Fruit fly (Drosophila melanogaster) whole organism, adult: ENCODE measurements around the gene Dhod.

Experiments
- CG11617 ChIP-seq: fragments of 200-800 bp; sonication (Bioruptor generic); optimal IDR thresholded peaks from 2 replicates; lab custom pipeline; 2017; ENCODE audit warnings: mild to moderate bottlenecking, missing biosample characterization, missing genetic modification reagents, missing genetic modification characterization
- CG12768 ChIP-seq: fragments of 200-800 bp; sonication (Bioruptor generic); optimal IDR thresholded peaks from 2 replicates; lab custom pipeline; 2017; ENCODE audit warnings: missing biosample characterization, missing genetic modification characterization, mild to moderate bottlenecking, moderate library complexity, missing genetic modification reagents
- CG14711 ChIP-seq: fragments of 200-800 bp; sonication (Bioruptor generic); optimal IDR thresholded peaks from 2 replicates; lab custom pipeline; 2018; ENCODE audit warnings: missing biosample characterization, mild to moderate bottlenecking, missing genetic modification characterization, moderate library complexity
- CG1620 ChIP-seq: fragments of 200-800 bp; sonication (Bioruptor generic); optimal IDR thresholded peaks from 2 replicates; lab custom pipeline; 2016; ENCODE audit warnings: missing biosample characterization, missing genetic modification characterization
- CG33017 ChIP-seq: fragments of 200-800 bp; sonication (Bioruptor generic); optimal IDR thresholded peaks from 2 replicates; lab custom pipeline; 2018; ENCODE audit warnings: missing biosample characterization, mild to moderate bottlenecking, missing genetic modification characterization, moderate library complexity
- CG5204 ChIP-seq: fragments of 200-800 bp; sonication (Bioruptor generic); optimal IDR thresholded peaks from 2 replicates; lab custom pipeline; 2016; ENCODE audit warnings: missing biosample characterization, missing genetic modification characterization
- CG7045 ChIP-seq: fragments of 200-800 bp; sonication (Bioruptor generic); optimal IDR thresholded peaks from 2 replicates; lab custom pipeline; 2017; ENCODE audit warnings: missing biosample characterization, mild to moderate bottlenecking, missing genetic modification characterization
- CG7101 ChIP-seq: fragments of 200-800 bp; sonication (Bioruptor generic); optimal IDR thresholded peaks from 2 replicates; lab custom pipeline; 2018; ENCODE audit warnings: missing biosample characterization, mild to moderate bottlenecking, missing genetic modification characterization, moderate library complexity
- Clk ChIP-seq: fragments of 200-800 bp; sonication (Bioruptor generic); optimal IDR thresholded peaks from 2 replicates; lab custom pipeline; 2017; ENCODE audit warnings: missing biosample characterization, missing genetic modification characterization
- Crg-1 ChIP-seq: fragments of 200-800 bp; sonication (Bioruptor generic); optimal IDR thresholded peaks from 2 replicates; lab custom pipeline; 2016; ENCODE audit warnings: missing biosample characterization, missing genetic modification characterization
- Hr96 ChIP-seq: fragments of 200-800 bp; sonication (Bioruptor generic); optimal IDR thresholded peaks from 2 replicates; lab custom pipeline; 2016; ENCODE audit warnings: missing biosample characterization, missing genetic modification characterization
- Mnt ChIP-seq: fragments of 200-800 bp; sonication (Bioruptor generic); optimal IDR thresholded peaks from 2 replicates; lab custom pipeline; 2016; ENCODE audit warnings: missing biosample characterization, mild to moderate bottlenecking, missing genetic modification characterization
- bab1 ChIP-seq: fragments of 200-800 bp; sonication (Bioruptor generic); optimal IDR thresholded peaks from 3 replicates; lab custom pipeline; 2019; ENCODE audit warnings: missing biosample characterization, mild to moderate bottlenecking, missing genetic modification characterization, moderate library complexity
- cic ChIP-seq: fragments of 200-800 bp; sonication (Bioruptor generic); optimal IDR thresholded peaks from 2 replicates; lab custom pipeline; 2017; ENCODE audit warnings: missing biosample characterization, mild to moderate bottlenecking, missing genetic modification characterization, moderate library complexity
- cnc ChIP-seq, 2 experiments: fragments of >200 bp; optimal IDR thresholded peaks; 2 replicates each; lab custom pipeline; 2017
- kay ChIP-seq: fragments of 200-800 bp; sonication (Bioruptor generic); peaks from one replicate; lab custom pipeline; 2016; ENCODE audit warnings: missing biosample characterization, missing genetic modification characterization, borderline replicate concordance
- ovo ChIP-seq: fragments of 200-800 bp; sonication (Bioruptor generic); optimal IDR thresholded peaks from 2 replicates; lab custom pipeline; 2016; ENCODE audit warnings: missing biosample characterization, missing genetic modification characterization
- pad ChIP-seq: fragments of 200-800 bp; sonication (Bioruptor generic); optimal IDR thresholded peaks from 3 replicates; lab custom pipeline; 2017; ENCODE audit warnings: missing biosample characterization, missing genetic modification characterization, mild to moderate bottlenecking, moderate library complexity, missing genetic modification reagents
- tj ChIP-seq: fragments of 200-800 bp; sonication (Bioruptor generic); optimal IDR thresholded peaks from 3 replicates; lab custom pipeline; 2017; ENCODE audit warnings: missing biosample characterization, mild to moderate bottlenecking, missing genetic modification characterization, moderate library complexity
- toe ChIP-seq: fragments of 200-800 bp; sonication (Bioruptor generic); optimal IDR thresholded peaks from 2 replicates; lab custom pipeline; 2016; ENCODE audit warnings: missing biosample characterization, missing genetic modification characterization

Dhod gene

DNA sequence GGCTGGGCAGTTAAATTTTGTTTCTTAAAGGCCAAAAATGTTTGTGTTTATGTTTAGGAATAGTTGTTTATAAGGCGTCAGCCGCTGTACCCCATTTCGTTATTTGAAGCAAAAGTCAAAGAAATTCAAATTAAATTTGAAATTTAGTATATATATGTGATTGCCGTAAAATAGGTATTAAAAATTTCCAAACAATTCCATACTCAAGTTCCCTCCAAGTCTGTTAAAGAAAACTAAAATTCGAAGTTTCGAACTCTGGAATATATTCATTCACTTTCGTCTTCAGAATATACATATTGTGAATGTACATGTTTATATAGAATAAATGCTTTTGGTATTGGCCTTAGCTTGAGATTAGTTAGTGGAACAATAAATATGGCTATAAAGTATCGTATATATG is 7.9 kb upstream of the Dhod start, which contains the start of gene bel:
bel (minus strand) TSS at position 101 of the 400 bp plus-strand sequence.
- TF ChIP-seq kay (GFP tag; lab: Kevin White, UChicago) (peak; percentile 61), cnc (optimal IDR thresholded peaks at IDR 0.05; lab: Kevin White, UChicago) (no peak)

DNA sequence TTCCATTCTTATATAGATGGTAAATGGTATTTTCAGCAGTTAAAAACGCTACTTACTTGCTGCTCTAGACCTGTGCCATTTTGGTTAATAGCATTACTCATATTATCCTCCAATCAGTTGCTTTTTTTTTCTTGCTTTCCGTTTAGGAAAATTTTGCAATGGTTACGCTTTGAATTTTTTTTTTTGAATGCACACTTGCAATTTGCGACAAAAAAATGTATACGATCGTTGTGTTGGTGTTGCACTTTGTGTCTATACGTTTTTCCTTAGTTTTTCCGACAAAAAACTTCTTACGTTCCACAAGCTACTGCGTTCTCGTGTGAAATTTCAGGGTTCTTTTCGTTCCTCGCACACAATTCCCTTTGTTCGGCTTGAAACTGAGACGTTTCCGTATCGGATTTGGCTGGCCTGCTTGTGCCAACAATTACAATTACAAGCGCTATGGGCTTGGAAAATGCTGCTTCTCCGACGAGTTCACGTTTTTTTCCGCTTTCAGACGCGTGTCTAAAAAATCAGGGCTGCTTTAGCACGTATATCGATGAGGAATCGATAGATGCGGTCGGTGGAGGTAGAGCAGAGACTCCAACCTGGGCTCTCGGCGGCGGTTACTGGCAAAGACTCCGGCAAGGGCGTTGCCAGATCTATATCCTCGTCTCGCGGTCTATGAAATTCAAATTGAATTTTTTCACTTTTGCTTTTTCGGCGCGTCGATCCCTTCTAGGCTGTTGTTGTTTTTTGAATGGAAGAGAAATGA is 7.4 kb upstream of the Dhod start:
- TF ChIP-seq tj (GFP tag; lab: Kevin White, UChicago), result peak; percentile 4
- TF ChIP-seq Clk (GFP tag; lab: Kevin White, UChicago), result no peak
- no peak for TF ChIP-seq toe
- no peak for TF ChIP-seq Hr96 (GFP tag; lab: Kevin White, UChicago)
- TF ChIP-seq ovo (GFP tag; lab: Kevin White, UChicago), result peak; percentile 22
- TF ChIP-seq cnc (optimal IDR thresholded peaks at IDR 0.05; lab: Kevin White, UChicago), result no peak
- no peak for TF ChIP-seq CG12768 (GFP tag; lab: Kevin White, UChicago)
- peak; percentile 30 for TF ChIP-seq CG7045 (GFP tag; lab: Kevin White, UChicago)
- peak; percentile 63 for TF ChIP-seq CG1620
- peak; percentile 45 for TF ChIP-seq CG14711
- TF ChIP-seq pad, result peak; percentile 33
- TF ChIP-seq cic (GFP tag; lab: Kevin White, UChicago), result peak; percentile 63
- no peak for TF ChIP-seq CG5204 (GFP tag; lab: Kevin White, UChicago)
- no peak for TF ChIP-seq kay (GFP tag; lab: Kevin White, UChicago)
- TF ChIP-seq Crg-1 (GFP tag; lab: Kevin White, UChicago), result peak; percentile 29
- TF ChIP-seq CG11617 (GFP tag; lab: Kevin White, UChicago), result peak; percentile 40
- TF ChIP-seq Mnt (GFP tag; lab: Kevin White, UChicago), result peak; percentile 95
- TF ChIP-seq CG33017 (tag; lab: Kevin White, UChicago), result peak; percentile 36
- TF ChIP-seq CG7101, result peak; percentile 71
- TF ChIP-seq bab1 (GFP tag; lab: Kevin White, UChicago), result peak; percentile 78

DNA sequence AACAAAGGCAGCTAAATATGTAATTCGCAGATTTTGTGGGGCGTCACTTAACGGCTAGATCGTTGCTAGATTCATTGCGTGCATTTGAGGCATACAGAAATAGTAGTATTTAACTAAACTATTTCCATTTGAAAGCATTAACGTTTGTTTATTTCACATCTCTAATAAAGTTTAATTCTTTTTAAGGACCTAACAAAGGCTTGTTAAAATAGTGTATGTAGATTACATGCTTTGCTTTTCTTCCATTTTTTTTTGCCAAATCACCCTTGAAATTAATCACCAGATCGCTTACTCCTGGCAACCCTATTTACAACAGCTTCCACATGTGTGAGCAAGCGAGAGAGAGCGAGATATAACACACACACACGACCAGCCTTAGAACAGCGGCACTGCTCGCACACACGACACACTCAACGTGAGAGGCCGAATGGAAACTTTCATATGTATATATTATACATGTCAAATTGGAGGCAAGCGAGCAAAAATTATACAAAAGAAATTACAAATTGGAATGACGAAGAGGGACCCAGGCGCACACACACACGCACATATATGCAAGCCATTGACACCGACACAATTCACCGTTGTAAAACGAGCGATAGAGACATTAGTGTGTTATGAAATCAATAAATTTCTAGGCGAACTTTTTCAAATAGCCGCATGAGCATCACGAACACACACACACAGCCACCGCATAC is 6.6 kb upstream of the Dhod start:
- TF ChIP-seq CG12768 (GFP tag; lab: Kevin White, UChicago) (peak; percentile 67), cic (GFP tag; lab: Kevin White, UChicago) (peak; percentile 96), Clk (GFP tag; lab: Kevin White, UChicago) (peak; percentile 52), CG5204 (GFP tag; lab: Kevin White, UChicago) (no peak), toe (peak; percentile 75), tj (GFP tag; lab: Kevin White, UChicago) (peak; percentile 79), CG7045 (GFP tag; lab: Kevin White, UChicago) (peak; percentile 69), ovo (GFP tag; lab: Kevin White, UChicago) (peak; percentile 79), cnc (optimal IDR thresholded peaks at IDR 0.05; lab: Kevin White, UChicago) (peak; percentile 56 to 70), Crg-1 (GFP tag; lab: Kevin White, UChicago) (peak; percentile 17), CG7101 (peak; percentile 79), kay (GFP tag; lab: Kevin White, UChicago) (peak; percentile 98), CG11617 (GFP tag; lab: Kevin White, UChicago) (peak; percentile 79), Mnt (GFP tag; lab: Kevin White, UChicago) (peak; percentile 84), CG14711 (peak; percentile 99), Hr96 (GFP tag; lab: Kevin White, UChicago) (peak; percentile 70), pad (peak; percentile 88), bab1 (GFP tag; lab: Kevin White, UChicago) (peak; percentile 23), CG33017 (tag; lab: Kevin White, UChicago) (peak; percentile 77), CG1620 (peak; percentile 76)

DNA sequence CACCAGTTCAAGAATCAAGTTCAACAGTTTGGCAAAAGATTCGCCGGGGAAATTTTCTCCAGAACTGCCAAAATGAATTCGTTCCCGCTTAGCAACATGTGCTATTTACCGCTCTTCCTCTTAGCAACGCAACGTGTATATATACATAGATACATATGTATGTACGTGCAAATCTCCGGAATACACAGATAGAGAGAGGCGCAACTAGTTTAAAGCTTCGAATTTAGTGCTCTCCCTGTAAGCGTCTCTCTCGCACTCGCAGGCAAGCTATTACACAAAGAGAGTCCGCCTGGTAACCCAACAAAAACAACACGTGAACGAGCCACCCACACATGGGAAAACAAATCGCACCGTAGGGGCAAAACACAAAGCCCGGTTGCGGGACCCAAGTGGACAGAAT is 6.0 kb upstream of the Dhod start:
- TF ChIP-seq Crg-1 (GFP tag; lab: Kevin White, UChicago) (no peak), CG1620 (no peak), Mnt (GFP tag; lab: Kevin White, UChicago) (peak; percentile 64), cic (GFP tag; lab: Kevin White, UChicago) (no peak), tj (GFP tag; lab: Kevin White, UChicago) (no peak)

DNA sequence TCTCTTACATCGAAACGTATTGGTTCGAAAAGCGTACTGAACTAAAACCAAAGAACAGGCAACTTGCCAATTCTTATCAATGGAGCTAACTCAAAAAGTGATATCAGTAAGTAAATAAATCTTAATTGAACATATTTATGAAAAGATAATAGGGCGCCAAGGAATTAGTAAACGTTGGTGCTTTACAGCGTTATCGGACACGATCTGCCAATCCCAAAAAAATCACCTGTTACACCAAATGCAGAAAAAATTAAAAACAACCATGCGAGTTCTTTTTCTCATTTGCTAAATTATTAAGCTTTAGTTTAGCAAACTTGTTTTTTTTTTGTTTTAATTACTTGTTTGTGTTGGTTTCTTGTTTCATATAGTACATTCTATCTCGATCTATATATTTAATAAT is 1.9 kb upstream of the Dhod start, which contains the start of gene CG42489:
CG42489 (minus strand) TSS at position 101 of the 400 bp plus-strand sequence.
- TF ChIP-seq Hr96 (GFP tag; lab: Kevin White, UChicago), result no peak
- TF ChIP-seq pad, result no peak
- TF ChIP-seq tj (GFP tag; lab: Kevin White, UChicago), result no peak
- TF ChIP-seq CG1620, result no peak
- no peak for TF ChIP-seq Clk (GFP tag; lab: Kevin White, UChicago)
- no peak for TF ChIP-seq CG12768 (GFP tag; lab: Kevin White, UChicago)
- TF ChIP-seq CG5204 (GFP tag; lab: Kevin White, UChicago), result no peak
- no peak for TF ChIP-seq Crg-1 (GFP tag; lab: Kevin White, UChicago)
- no peak for TF ChIP-seq CG7045 (GFP tag; lab: Kevin White, UChicago)
- no peak for TF ChIP-seq CG14711
- no peak for TF ChIP-seq cic (GFP tag; lab: Kevin White, UChicago)
- TF ChIP-seq bab1 (GFP tag; lab: Kevin White, UChicago), result no peak
- TF ChIP-seq CG7101, result no peak
- TF ChIP-seq toe, result no peak
- no peak for TF ChIP-seq CG33017 (tag; lab: Kevin White, UChicago)
